Worm (Caenorhabditis elegans): ENCODE results near the gene grl-10.

DNA sequence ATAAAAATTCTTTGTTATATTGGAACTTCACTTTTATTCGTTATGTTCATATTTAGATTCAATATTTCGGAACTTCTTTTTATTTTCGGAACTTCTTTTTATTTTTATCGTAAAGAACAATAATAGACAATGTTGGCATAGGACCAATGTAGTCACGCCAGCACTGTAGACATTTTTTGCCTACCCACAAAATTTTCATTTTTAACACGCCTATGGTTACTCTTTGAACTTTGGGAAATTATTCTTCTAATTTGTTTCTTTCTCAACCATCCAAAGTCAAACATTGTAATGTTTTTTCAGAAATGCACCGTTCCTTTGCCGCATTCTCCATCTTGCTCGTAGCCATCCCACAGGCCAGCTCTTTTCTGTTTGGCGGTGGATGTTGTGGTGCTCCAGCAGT lies 10.8 kb downstream of the grl-10 start, which contains the start of gene C26F1.1:
- TF ChIP-seq W03F9.2 (tag; optimal IDR thresholded peaks at IDR 0.05) (no peak), him-1 (tag; optimal IDR thresholded peaks at IDR 0.05) (no peak)

Measured in whole organism, L4/young adult.